Worm (Caenorhabditis elegans) whole organism, L2 larva: ENCODE data around the gene W05B2.2.

ENCODE experiments used
- F13H6.1 ChIP-seq: sonication (generic microtip); optimal IDR thresholded peaks from 2 replicates; lab custom pipeline; 2016; ENCODE audit warnings: missing genetic modification characterization, missing compliant biosample characterization
- R02D3.7 ChIP-seq: fragments of 150-350 bp; optimal IDR thresholded peaks from 2 replicates; lab custom pipeline; 2014; ENCODE audit warnings: missing biosample characterization, missing genetic modification characterization
- ZK546.5 ChIP-seq: sonication (generic microtip); optimal IDR thresholded peaks from 2 replicates; lab custom pipeline; 2017; ENCODE audit warnings: missing biosample characterization, missing genetic modification characterization
- alr-1 ChIP-seq: fragments of 150-350 bp; optimal IDR thresholded peaks from 2 replicates; lab custom pipeline; 2014; ENCODE audit warnings: missing biosample characterization, missing genetic modification characterization
- ama-1 ChIP-seq: fragments of 150-350 bp; optimal IDR thresholded peaks from 2 replicates; lab custom pipeline; 2018; ENCODE audit warnings: inconsistent platforms
- blmp-1 ChIP-seq: sonication (generic microtip); optimal IDR thresholded peaks from 2 replicates; lab custom pipeline; 2017; ENCODE audit warnings: missing genetic modification characterization, mild to moderate bottlenecking, missing compliant biosample characterization, antibody characterized with exemption, moderate library complexity; ENCODE audit not compliant: insufficient read depth
- ceh-16 ChIP-seq: fragments of 150-350 bp; optimal IDR thresholded peaks from 2 replicates; lab custom pipeline; 2014; ENCODE audit warnings: missing biosample characterization, missing genetic modification characterization
- crh-2 ChIP-seq: sonication (generic microtip); optimal IDR thresholded peaks from 2 replicates; lab custom pipeline; 2017; ENCODE audit warnings: missing biosample characterization, missing genetic modification characterization
- dmd-4 ChIP-seq: sonication (generic microtip); optimal IDR thresholded peaks from 2 replicates; lab custom pipeline; 2017; ENCODE audit warnings: missing biosample characterization, missing genetic modification characterization
- egl-27 ChIP-seq: sonication (generic microtip); optimal IDR thresholded peaks from 3 replicates; lab custom pipeline; 2017; ENCODE audit warnings: missing biosample characterization, missing genetic modification reagents, missing genetic modification characterization
- fos-1 ChIP-seq: fragments of 150-350 bp; optimal IDR thresholded peaks from 2 replicates; lab custom pipeline; 2014; ENCODE audit warnings: missing biosample characterization, missing genetic modification characterization
- lin-11 ChIP-seq: fragments of 150-350 bp; sonication (generic microtip); optimal IDR thresholded peaks from 2 replicates; lab custom pipeline; 2014; ENCODE audit warnings: missing biosample characterization, missing genetic modification characterization, inconsistent platforms, mixed read lengths
- lin-13 ChIP-seq: fragments of 150-350 bp; optimal IDR thresholded peaks from 2 replicates; lab custom pipeline; 2014; ENCODE audit warnings: missing biosample characterization, missing genetic modification reagents, missing genetic modification characterization
- mab-5 ChIP-seq: fragments of 150-350 bp; optimal IDR thresholded peaks from 2 replicates; lab custom pipeline; 2014; ENCODE audit warnings: missing biosample characterization, missing genetic modification characterization
- mbf-1 ChIP-seq: sonication (generic microtip); optimal IDR thresholded peaks from 2 replicates; lab custom pipeline; 2017; ENCODE audit warnings: missing biosample characterization, missing genetic modification characterization
- mdl-1 ChIP-seq, 2 experiments: fragments of 150-350 bp in 1 of 2; sonication (generic microtip) in 1 of 2; optimal IDR thresholded peaks; 2 replicates each; lab custom pipeline; 2017; ENCODE audit warnings: missing biosample characterization in 2 of 2, missing genetic modification characterization in 2 of 2
- nhr-12 ChIP-seq: fragments of 150-350 bp; optimal IDR thresholded peaks from 2 replicates; lab custom pipeline; 2014; ENCODE audit warnings: missing biosample characterization, missing genetic modification characterization
- nhr-129 ChIP-seq: fragments of 150-350 bp; optimal IDR thresholded peaks from 2 replicates; lab custom pipeline; 2014; ENCODE audit warnings: missing biosample characterization, missing genetic modification characterization
- nhr-237 ChIP-seq: fragments of 150-350 bp; optimal IDR thresholded peaks from 2 replicates; lab custom pipeline; 2014; ENCODE audit warnings: missing biosample characterization, missing genetic modification characterization
- nhr-25 ChIP-seq: fragments of 150-350 bp; sonication (generic microtip); optimal IDR thresholded peaks from 3 replicates; lab custom pipeline; 2014; ENCODE audit warnings: missing biosample characterization, missing genetic modification characterization
- sem-4 ChIP-seq: fragments of 150-350 bp; optimal IDR thresholded peaks from 2 replicates; lab custom pipeline; 2014; ENCODE audit warnings: missing biosample characterization, missing genetic modification reagents, missing genetic modification characterization
- skn-1 ChIP-seq: sonication (generic microtip); optimal IDR thresholded peaks from 2 replicates; lab custom pipeline; 2017; ENCODE audit warnings: missing biosample characterization, missing genetic modification characterization
- sma-3 ChIP-seq: sonication (generic microtip); optimal IDR thresholded peaks from 2 replicates; lab custom pipeline; 2016; ENCODE audit warnings: missing genetic modification reagents, missing genetic modification characterization, missing compliant biosample characterization
- snpc-4 ChIP-seq: fragments of 150-350 bp; optimal IDR thresholded peaks from 2 replicates; lab custom pipeline; 2014; ENCODE audit warnings: missing biosample characterization, missing genetic modification characterization
- unc-55 ChIP-seq: fragments of 150-350 bp; sonication (generic microtip); optimal IDR thresholded peaks from 3 replicates; lab custom pipeline; 2014; ENCODE audit warnings: missing biosample characterization, missing genetic modification reagents, missing genetic modification characterization
- unc-62 ChIP-seq: fragments of 150-350 bp; optimal IDR thresholded peaks from 2 replicates; lab custom pipeline; 2014; ENCODE audit warnings: missing biosample characterization, missing genetic modification reagents, missing genetic modification characterization
- ztf-11 ChIP-seq: sonication (generic microtip); optimal IDR thresholded peaks from 2 replicates; lab custom pipeline; 2017; ENCODE audit warnings: missing biosample characterization, missing genetic modification characterization
- ztf-4 ChIP-seq: fragments of 150-350 bp; optimal IDR thresholded peaks from 2 replicates; lab custom pipeline; 2014; ENCODE audit warnings: missing biosample characterization, missing genetic modification characterization

Gene W05B2.2

DNA sequence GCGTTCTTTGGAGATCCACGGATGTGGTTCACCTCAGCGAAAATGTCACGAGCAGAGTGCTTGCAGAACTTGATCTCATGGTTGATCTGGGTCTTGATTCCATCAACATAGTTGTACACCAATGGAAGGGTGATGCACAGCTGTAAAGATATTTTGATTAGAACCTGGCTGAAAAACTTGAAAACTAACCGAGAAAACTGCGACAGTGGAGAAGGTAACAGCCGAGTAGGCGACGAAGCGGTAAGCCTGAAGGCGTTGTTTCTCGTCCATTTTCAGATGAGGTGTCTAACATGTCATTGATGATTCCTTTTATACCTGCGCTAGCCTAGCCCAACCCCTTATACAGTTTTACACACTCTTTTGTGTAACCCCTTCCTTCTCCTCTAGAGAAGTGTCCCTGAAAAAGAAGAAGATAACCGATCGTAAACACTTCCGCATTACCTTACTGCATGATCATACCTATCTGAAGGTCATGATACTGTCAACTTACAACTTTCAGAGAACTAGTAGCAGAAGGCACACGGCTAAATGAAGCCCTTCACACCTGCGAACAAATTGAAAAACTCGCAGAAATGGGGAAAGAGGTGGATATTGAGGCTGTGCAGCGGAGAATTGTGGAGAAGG, 20.8 kb upstream of the W05B2.2 start, which contains the start of gene col-94:
TSS of gene col-94 (minus strand) at position 313 of the 624 bp plus-strand sequence.
- no peak for TF ChIP-seq mbf-1
- no peak for TF ChIP-seq alr-1 (tag; lab: Kevin White, UChicago)
- TF ChIP-seq ama-1 (lab: Kevin White, UChicago) = peak; percentile 45
- TF ChIP-seq nhr-25 (tag; lab: Kevin White, UChicago) = peak; percentile 39
- TF ChIP-seq fos-1 (tag; lab: Kevin White, UChicago) = peak; percentile 0
- TF ChIP-seq crh-2 (tag; lab: Kevin White, UChicago) = peak; percentile 27
- peak; percentile 6 for TF ChIP-seq snpc-4 (tag; lab: Kevin White, UChicago)

DNA sequence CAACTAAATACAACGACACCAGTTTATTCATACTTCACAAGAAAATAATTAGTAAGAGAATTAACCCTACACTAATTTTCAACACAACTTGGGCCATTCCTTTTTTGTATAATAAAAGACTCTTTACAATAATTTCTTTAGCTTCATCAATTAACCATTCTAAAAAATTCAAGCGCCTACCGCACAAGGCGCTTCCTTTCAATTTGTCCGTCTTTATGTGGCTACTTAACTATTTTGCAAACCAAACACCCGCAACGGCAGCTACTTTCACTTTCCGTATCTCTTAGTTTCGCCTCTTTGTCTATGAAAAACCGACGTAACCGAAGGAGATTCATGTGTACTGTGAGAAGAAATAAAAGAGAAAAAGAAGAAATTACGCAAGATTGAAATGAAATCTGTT, 19.5 kb upstream of the W05B2.2 start:
- TF ChIP-seq blmp-1 (tag; lab: Kevin White, UChicago) = peak; percentile 16

DNA sequence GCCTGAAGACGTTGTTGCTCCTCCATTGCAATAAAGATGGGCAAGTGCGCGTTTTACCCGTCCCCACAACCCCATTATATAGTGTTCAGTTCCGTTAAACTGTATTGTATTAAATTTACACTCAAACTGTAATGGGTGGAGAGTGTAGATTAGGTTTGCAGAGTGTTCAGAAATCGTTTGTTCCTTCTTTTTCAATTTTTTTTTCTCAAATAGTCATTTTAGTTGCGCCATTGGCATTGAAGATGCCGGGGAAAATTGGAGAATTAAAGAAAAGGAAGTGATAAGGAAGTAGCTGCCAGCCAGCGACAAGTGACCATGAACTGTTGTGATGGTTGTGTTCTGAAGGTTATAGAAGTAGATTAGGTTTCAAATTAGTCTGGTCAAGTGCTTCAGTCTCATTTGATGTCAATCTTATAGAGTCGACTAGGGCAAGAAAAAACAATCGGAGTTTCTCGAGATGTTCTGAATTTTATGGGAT, 18.7 kb upstream of the W05B2.2 start, which contains the start of gene col-93:
TSS of gene col-93 (minus strand) at position 51 of the 478 bp plus-strand sequence.
- TF ChIP-seq blmp-1 (tag; lab: Kevin White, UChicago) (peak; percentile 24), nhr-25 (tag; lab: Kevin White, UChicago) (peak; percentile 21), egl-27 (tag; lab: Kevin White, UChicago) (no peak), unc-62 (GFP tag; lab: Kevin White, UChicago) (no peak)

DNA sequence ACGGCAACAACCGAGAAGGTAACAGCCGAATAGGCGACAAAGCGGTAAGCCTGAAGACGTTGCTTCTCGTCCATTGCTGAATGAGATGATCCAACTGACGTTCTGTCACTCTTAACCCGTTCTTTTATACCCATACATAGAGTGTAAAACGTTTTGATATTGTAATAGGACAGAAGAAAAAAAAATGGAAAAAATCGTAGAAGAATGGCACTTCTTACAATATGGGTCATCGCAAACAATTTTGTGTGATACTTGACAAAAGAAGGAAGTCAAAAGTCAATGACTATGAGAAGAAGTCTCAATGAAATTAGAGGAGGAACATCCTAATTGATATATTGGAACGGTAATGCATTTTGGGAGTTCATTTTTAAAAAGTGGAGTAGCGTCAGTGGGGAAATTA, 16.2 kb upstream of the W05B2.2 start, which contains the start of gene col-92:
TSS of gene col-92 (minus strand) at position 101 of the 400 bp plus-strand sequence.
- no peak for TF ChIP-seq mbf-1
- TF ChIP-seq F13H6.1 (tag; lab: Kevin White, UChicago) = no peak
- TF ChIP-seq nhr-12 (tag; lab: Kevin White, UChicago) = no peak

DNA sequence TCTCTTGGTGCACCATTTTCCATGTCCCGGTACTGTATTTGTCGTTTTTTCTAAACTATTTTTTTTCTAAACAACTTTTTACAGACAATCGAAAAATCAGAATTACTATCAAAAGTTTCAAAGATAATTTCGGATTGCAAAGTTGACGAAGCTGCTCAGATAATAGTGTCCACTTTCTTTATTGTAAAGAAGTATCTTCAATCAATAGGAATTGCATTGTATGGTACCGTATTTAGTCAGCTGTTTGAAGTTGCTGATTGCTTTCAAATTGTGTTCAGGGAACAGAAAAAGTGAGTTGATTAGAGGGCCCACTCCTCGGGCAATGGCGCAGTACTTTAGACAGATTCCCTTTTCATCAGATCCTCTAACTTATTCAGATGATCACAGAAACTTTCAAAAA, 14.6 kb upstream of the W05B2.2 start:
- TF ChIP-seq ZK546.5 (tag; lab: Kevin White, UChicago) (no peak), ceh-16 (tag; lab: Kevin White, UChicago) (no peak), unc-55 (GFP tag; lab: Kevin White, UChicago) (no peak), R02D3.7 (tag; lab: Kevin White, UChicago) (no peak), sma-3 (GFP tag; lab: Kevin White, UChicago) (no peak), lin-11 (no peak), ama-1 (lab: Kevin White, UChicago) (no peak), ztf-4 (tag; lab: Kevin White, UChicago) (no peak), lin-13 (GFP tag; lab: Kevin White, UChicago) (no peak), blmp-1 (tag; lab: Kevin White, UChicago) (no peak), fos-1 (tag; lab: Kevin White, UChicago) (no peak), alr-1 (tag; lab: Kevin White, UChicago) (no peak), sem-4 (tag; lab: Kevin White, UChicago) (no peak), nhr-25 (tag; lab: Kevin White, UChicago) (no peak), nhr-12 (tag; lab: Kevin White, UChicago) (no peak), dmd-4 (tag; lab: Kevin White, UChicago) (no peak), nhr-129 (no peak), mdl-1 (tag; optimal IDR thresholded peaks at IDR 0.05; lab: Kevin White, UChicago) (no peak)

DNA sequence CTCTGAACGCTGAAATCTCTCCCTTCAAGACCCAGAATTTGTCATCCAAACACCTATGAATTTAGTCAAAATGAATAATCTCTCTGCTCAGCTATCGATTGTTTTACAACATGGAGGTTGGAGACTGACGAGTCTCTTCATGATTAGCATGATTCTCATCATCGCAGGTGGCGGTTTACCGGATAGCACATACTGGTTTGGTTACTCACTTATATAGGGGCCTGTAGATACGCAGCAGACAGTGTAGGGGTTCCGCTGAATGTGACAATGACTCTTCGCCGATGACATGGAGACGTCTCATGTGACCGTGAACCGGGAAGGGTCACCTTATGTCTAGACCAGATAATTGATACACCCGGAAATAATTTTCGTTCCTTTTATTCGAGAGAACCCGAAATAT, 9.7 kb upstream of the W05B2.2 start:
- TF ChIP-seq nhr-237 = no peak
- TF ChIP-seq nhr-25 (tag; lab: Kevin White, UChicago) = no peak
- no peak for TF ChIP-seq nhr-129
- no peak for TF ChIP-seq ztf-11 (tag; lab: Kevin White, UChicago)
- TF ChIP-seq mdl-1 (tag; optimal IDR thresholded peaks at IDR 0.05; lab: Kevin White, UChicago) = no peak
- no peak for TF ChIP-seq mab-5 (tag; lab: Kevin White, UChicago)
- TF ChIP-seq, all 48 proteins: peak for 0

DNA sequence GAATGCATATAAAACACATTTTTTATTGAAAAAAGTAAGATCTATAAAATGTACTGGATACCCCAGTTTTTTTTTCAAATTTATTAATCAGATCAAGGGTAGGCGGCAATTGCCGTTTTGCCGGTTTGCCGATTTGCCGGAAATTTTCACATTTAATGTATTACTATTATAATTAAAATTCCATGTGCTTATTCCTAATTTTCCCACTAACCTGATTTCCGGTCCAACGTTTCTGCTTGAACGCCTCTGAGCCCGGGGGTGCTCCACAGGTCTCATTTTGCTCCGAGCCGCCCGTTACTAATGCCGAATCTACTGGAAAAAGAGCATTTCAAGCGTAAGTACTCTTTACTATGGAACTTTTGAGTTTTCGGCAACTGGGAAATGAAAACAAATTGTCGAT, 2.7 kb upstream of the W05B2.2 start, which contains the start of gene dhc-4:
TSS of gene dhc-4 (plus strand) at position 301 of the 400 bp plus-strand sequence.
- TF ChIP-seq skn-1 (tag; lab: Kevin White, UChicago) = no peak
